Fruit fly (Drosophila melanogaster) whole organism, embryonic: ENCODE data around the gene CG46523.
A peak's percentile ranks its signal among the peaks of the same experiment; 100 is the strongest.

Experiments
- B-H2 ChIP-seq: fragments of 200-800 bp; sonication (Bioruptor generic); optimal IDR thresholded peaks from 2 replicates; lab custom pipeline; 2018; ENCODE audit warnings: missing biosample characterization, mild to moderate bottlenecking, missing genetic modification characterization
- CG1024 ChIP-seq: fragments of 200-800 bp; sonication (Bioruptor generic); IDR thresholded peaks from 2 replicates; pipeline ENCODE4 v1.3.6; 2022; ENCODE audit warnings: missing biosample characterization, missing genetic modification characterization
- CG10321 ChIP-seq: fragments of 200-800 bp; sonication (Bioruptor generic); IDR thresholded peaks from 2 replicates; pipeline ENCODE4 v1.3.6; 2022; ENCODE audit warnings: missing biosample characterization, missing genetic modification characterization
- CG11398 ChIP-seq: fragments of 200-800 bp; sonication (Bioruptor generic); optimal IDR thresholded peaks from 2 replicates; lab custom pipeline; 2016; ENCODE audit warnings: missing biosample characterization, missing genetic modification characterization
- CG12155 ChIP-seq: fragments of 200-800 bp; sonication (Bioruptor generic); optimal IDR thresholded peaks from 3 replicates; lab custom pipeline; 2016; ENCODE audit warnings: missing biosample characterization, missing genetic modification characterization
- CG12299 ChIP-seq: fragments of 200-800 bp; sonication (Bioruptor generic); optimal IDR thresholded peaks from 2 replicates; lab custom pipeline; 2018; ENCODE audit warnings: missing biosample characterization, mild to moderate bottlenecking, missing genetic modification characterization
- CG12659 ChIP-seq: fragments of 200-800 bp; sonication (Bioruptor generic); optimal IDR thresholded peaks from 3 replicates; lab custom pipeline; 2017; ENCODE audit warnings: mild to moderate bottlenecking, missing biosample characterization, missing genetic modification reagents, missing genetic modification characterization
- CG13894 ChIP-seq: fragments of 200-800 bp; sonication (Bioruptor generic); optimal IDR thresholded peaks from 3 replicates; lab custom pipeline; 2018; ENCODE audit warnings: missing biosample characterization, mild to moderate bottlenecking, missing genetic modification characterization, moderate library complexity
- CG16779 ChIP-seq: fragments of 200-800 bp; sonication (Bioruptor generic); IDR thresholded peaks from 2 replicates; pipeline ENCODE4 v1.3.6; 2022; ENCODE audit warnings: missing biosample characterization, missing genetic modification characterization
- CG17359 ChIP-seq: fragments of 200-800 bp; sonication (Bioruptor generic); optimal IDR thresholded peaks from 3 replicates; lab custom pipeline; 2018; ENCODE audit warnings: missing biosample characterization, mild to moderate bottlenecking, missing genetic modification characterization, moderate library complexity
- CG17912 ChIP-seq: fragments of 200-800 bp; sonication (Bioruptor generic); optimal IDR thresholded peaks from 2 replicates; lab custom pipeline; 2018; ENCODE audit warnings: missing biosample characterization, mild to moderate bottlenecking, missing genetic modification characterization
- CG31224 ChIP-seq: fragments of 200-800 bp; sonication (Bioruptor generic); IDR thresholded peaks from 2 replicates; pipeline ENCODE4 v1.3.6; 2022; ENCODE audit warnings: missing biosample characterization, missing genetic modification characterization
- CG31441 ChIP-seq: fragments of 200-800 bp; sonication (Bioruptor generic); IDR thresholded peaks from 2 replicates; pipeline ENCODE4 v1.3.6; 2022; ENCODE audit warnings: missing biosample characterization, missing genetic modification characterization
- CG4328 ChIP-seq: fragments of 200-800 bp; sonication (Bioruptor generic); optimal IDR thresholded peaks from 3 replicates; lab custom pipeline; 2017; ENCODE audit warnings: missing biosample characterization, missing genetic modification reagents, missing genetic modification characterization
- CG4707 ChIP-seq: fragments of 200-800 bp; sonication (Bioruptor generic); optimal IDR thresholded peaks from 2 replicates; lab custom pipeline; 2018; ENCODE audit warnings: missing biosample characterization, mild to moderate bottlenecking, missing genetic modification characterization, moderate library complexity
- CG4854 ChIP-seq: fragments of 200-800 bp; sonication (Bioruptor generic); optimal IDR thresholded peaks from 2 replicates; lab custom pipeline; 2016; ENCODE audit warnings: missing biosample characterization, missing genetic modification characterization, inconsistent platforms
- CG5953 ChIP-seq: fragments of 200-800 bp; sonication (Bioruptor generic); IDR thresholded peaks from 2 replicates; pipeline ENCODE4 v1.3.6; 2022; ENCODE audit warnings: missing biosample characterization, missing genetic modification characterization
- CG6654 ChIP-seq: fragments of 200-800 bp; sonication (Bioruptor generic); optimal IDR thresholded peaks from 2 replicates; lab custom pipeline; 2017; ENCODE audit warnings: missing biosample characterization, mild to moderate bottlenecking, missing genetic modification characterization
- CG6791 ChIP-seq: fragments of 200-800 bp; sonication (Bioruptor generic); IDR thresholded peaks from 3 replicates; pipeline ENCODE4 v1.3.6; 2022; ENCODE audit warnings: missing biosample characterization, missing genetic modification characterization; ENCODE audit not compliant: partially characterized antibody
- CG7271 ChIP-seq: fragments of 200-800 bp; sonication (Bioruptor generic); optimal IDR thresholded peaks from 2 replicates; lab custom pipeline; 2018; ENCODE audit warnings: missing biosample characterization, mild to moderate bottlenecking, missing genetic modification characterization, moderate library complexity
- CG7357 ChIP-seq: fragments of 200-800 bp; sonication (Bioruptor generic); IDR thresholded peaks from 3 replicates; pipeline ENCODE4 v1.3.6; 2022; ENCODE audit warnings: missing biosample characterization, missing genetic modification characterization
- CG9817 ChIP-seq: fragments of 200-800 bp; sonication (Bioruptor generic); optimal IDR thresholded peaks from 2 replicates; lab custom pipeline; 2018; ENCODE audit warnings: missing biosample characterization, mild to moderate bottlenecking, missing genetic modification characterization, moderate library complexity
- Chrac-16 ChIP-seq: fragments of 200-800 bp; sonication (Bioruptor generic); optimal IDR thresholded peaks from 3 replicates; lab custom pipeline; 2016; ENCODE audit warnings: missing biosample characterization, missing genetic modification characterization
- D19B ChIP-seq: fragments of 200-800 bp; sonication (Bioruptor generic); optimal IDR thresholded peaks from 2 replicates; lab custom pipeline; 2017; ENCODE audit warnings: missing biosample characterization, mild to moderate bottlenecking, missing genetic modification characterization
- Dbx ChIP-seq: fragments of 200-800 bp; sonication (Bioruptor generic); IDR thresholded peaks from 3 replicates; pipeline ENCODE4 v1.3.6; 2022; ENCODE audit warnings: missing biosample characterization, missing genetic modification characterization
- Dip2 ChIP-seq: fragments of 200-800 bp; sonication (Bioruptor generic); IDR thresholded peaks from 2 replicates; pipeline ENCODE4 v1.3.6; 2022; ENCODE audit warnings: missing biosample characterization, missing genetic modification characterization
- Dp ChIP-seq: fragments of 200-800 bp; sonication (Bioruptor generic); optimal IDR thresholded peaks from 2 replicates; lab custom pipeline; 2018; ENCODE audit warnings: missing biosample characterization, mild to moderate bottlenecking, missing genetic modification characterization, moderate library complexity
- Dref ChIP-seq: fragments of 200-800 bp; sonication (Bioruptor generic); IDR thresholded peaks from 2 replicates; pipeline ENCODE4 v1.3.6; 2022; ENCODE audit warnings: missing biosample characterization, missing genetic modification characterization
- GATAe ChIP-seq: fragments of 200-800 bp; sonication (Bioruptor generic); conservative IDR thresholded peaks from 2 replicates; pipeline ENCODE4 v1.3.6; 2022; ENCODE audit warnings: missing biosample characterization, missing genetic modification characterization
- Hand ChIP-seq: fragments of 200-800 bp; sonication (Bioruptor generic); optimal IDR thresholded peaks from 2 replicates; lab custom pipeline; 2017; ENCODE audit warnings: mild to moderate bottlenecking, missing biosample characterization, missing genetic modification reagents, missing genetic modification characterization
- HmgZ ChIP-seq: fragments of 200-800 bp; sonication (Bioruptor generic); optimal IDR thresholded peaks from 2 replicates; lab custom pipeline; 2018; ENCODE audit warnings: missing biosample characterization, mild to moderate bottlenecking, missing genetic modification characterization
- Mrtf ChIP-seq: fragments of 200-800 bp; sonication (Bioruptor generic); IDR thresholded peaks from 3 replicates; pipeline ENCODE4 v1.3.6; 2022; ENCODE audit warnings: missing biosample characterization, missing genetic modification characterization
- Myb ChIP-seq: fragments of 200-800 bp; sonication (Bioruptor generic); optimal IDR thresholded peaks from 2 replicates; lab custom pipeline; 2016; ENCODE audit warnings: missing biosample characterization, missing genetic modification characterization
- Poxn ChIP-seq: fragments of 200-800 bp; sonication (Bioruptor generic); IDR thresholded peaks from 2 replicates; pipeline ENCODE4 v1.3.6; 2022; ENCODE audit warnings: missing biosample characterization, missing genetic modification characterization
- Side ChIP-seq: fragments of 200-800 bp; sonication (Bioruptor generic); optimal IDR thresholded peaks from 2 replicates; lab custom pipeline; 2016; ENCODE audit warnings: missing biosample characterization, missing genetic modification characterization
- bsh ChIP-seq, 2 experiments: fragments of 200-800 bp; sonication (Bioruptor generic); optimal IDR thresholded peaks; 2 replicates each; lab custom pipeline; 2017 to 2018; ENCODE audit warnings: mild to moderate bottlenecking in 2 of 2, missing biosample characterization in 2 of 2, missing genetic modification characterization in 2 of 2, moderate library complexity in 1 of 2
- cwo ChIP-seq: fragments of 200-800 bp; sonication (Bioruptor generic); optimal IDR thresholded peaks from 3 replicates; lab custom pipeline; 2017; ENCODE audit warnings: missing biosample characterization, missing genetic modification characterization, mild to moderate bottlenecking, moderate library complexity, missing genetic modification reagents
- emc ChIP-seq: fragments of 200-800 bp; sonication (Bioruptor generic); optimal IDR thresholded peaks from 2 replicates; lab custom pipeline; 2016; ENCODE audit warnings: missing biosample characterization, missing genetic modification characterization
- gsb ChIP-seq: fragments of 200-800 bp; sonication (Bioruptor generic); IDR thresholded peaks from 2 replicates; pipeline ENCODE4 v1.3.6; 2022; ENCODE audit warnings: missing biosample characterization, missing genetic modification characterization
- gsb-n ChIP-seq: fragments of 200-800 bp; sonication (Bioruptor generic); optimal IDR thresholded peaks from 3 replicates; lab custom pipeline; 2018; ENCODE audit warnings: missing biosample characterization, mild to moderate bottlenecking, missing genetic modification characterization
- lab ChIP-seq: fragments of 200-800 bp; sonication (Bioruptor generic); optimal IDR thresholded peaks from 3 replicates; lab custom pipeline; 2017; ENCODE audit warnings: missing biosample characterization, missing genetic modification characterization, mild to moderate bottlenecking, moderate library complexity, missing genetic modification reagents
- lov ChIP-seq, 2 experiments: fragments of 200-800 bp in 1 of 2; fragments of >200 bp in 1 of 2; sonication (Bioruptor generic) in 1 of 2; IDR thresholded peaks in 1 of 2; optimal IDR thresholded peaks in 1 of 2; 2 replicates in 1 of 2; 3 replicates in 1 of 2; pipeline versions ENCODE4 v1.3.6 to Lab custom; 2017 to 2022; ENCODE audit warnings: missing biosample characterization in 1 of 2, missing genetic modification characterization in 1 of 2
- nau ChIP-seq: fragments of 200-800 bp; sonication (Bioruptor generic); optimal IDR thresholded peaks from 3 replicates; lab custom pipeline; 2017; ENCODE audit warnings: missing biosample characterization, mild to moderate bottlenecking, missing genetic modification characterization, missing genetic modification reagents
- nom ChIP-seq: fragments of 200-800 bp; sonication (Bioruptor generic); optimal IDR thresholded peaks from 2 replicates; lab custom pipeline; 2017; ENCODE audit warnings: missing biosample characterization, missing genetic modification characterization, mild to moderate bottlenecking, moderate library complexity, missing genetic modification reagents
- odd ChIP-seq: fragments of 200-800 bp; sonication (Bioruptor generic); optimal IDR thresholded peaks from 2 replicates; lab custom pipeline; 2017; ENCODE audit warnings: missing biosample characterization, mild to moderate bottlenecking, missing genetic modification characterization
- pb ChIP-seq: fragments of 200-800 bp; sonication (Bioruptor generic); optimal IDR thresholded peaks from 3 replicates; lab custom pipeline; 2016; ENCODE audit warnings: missing biosample characterization, missing genetic modification characterization
- sob ChIP-seq: fragments of 200-800 bp; sonication (Bioruptor generic); IDR thresholded peaks from 2 replicates; pipeline ENCODE4 v1.3.6; 2022; ENCODE audit warnings: missing biosample characterization, missing genetic modification characterization
- stc ChIP-seq: fragments of 200-800 bp; sonication (Bioruptor generic); IDR thresholded peaks from 2 replicates; pipeline ENCODE4 v1.3.6; 2022; ENCODE audit warnings: missing biosample characterization, missing genetic modification characterization
- tx ChIP-seq: fragments of 200-800 bp; sonication (Bioruptor generic); optimal IDR thresholded peaks from 2 replicates; lab custom pipeline; 2016; ENCODE audit warnings: missing biosample characterization, missing genetic modification characterization
- zf30C ChIP-seq: fragments of 200-800 bp; sonication (Bioruptor generic); optimal IDR thresholded peaks from 3 replicates; lab custom pipeline; 2018; ENCODE audit warnings: missing biosample characterization, mild to moderate bottlenecking, missing genetic modification characterization

Gene CG46523

dm6 chr3L:1962964-1963363, 24.1 kb upstream of the CG46523 start, which contains the start of gene SCOT (continued):
- TF ChIP-seq bsh (GFP tag; optimal IDR thresholded peaks at IDR 0.05; lab: Kevin White, UChicago), result peak; percentile 79 to 87
- TF ChIP-seq CG17912 (GFP tag; lab: Kevin White, UChicago), result no peak
- peak; percentile 66 for TF ChIP-seq CG1024 (GFP tag; lab: Robert Waterston, UW)
- TF ChIP-seq GATAe, result no peak
- TF ChIP-seq lab (GFP tag; lab: Kevin White, UChicago), result no peak
- peak; percentile 81 for TF ChIP-seq nom (GFP tag; lab: Kevin White, UChicago)
- TF ChIP-seq Myb (GFP tag; lab: Kevin White, UChicago), result no peak
- TF ChIP-seq CG5953, result peak; percentile 84
- no peak for TF ChIP-seq CG4328 (GFP tag; lab: Kevin White, UChicago)
- TF ChIP-seq CG13894 (tag; lab: Kevin White, UChicago), result no peak
- TF ChIP-seq gsb (GFP tag; lab: Robert Waterston, UW), result peak; percentile 45
- no peak for TF ChIP-seq CG4854 (GFP tag; lab: Kevin White, UChicago)
- no peak for TF ChIP-seq CG17359
- no peak for TF ChIP-seq odd (GFP tag; lab: Kevin White, UChicago)
- no peak for TF ChIP-seq Dp (GFP tag; lab: Kevin White, UChicago)
- no peak for TF ChIP-seq zf30C (GFP tag; lab: Kevin White, UChicago)
- TF ChIP-seq Dbx (GFP tag; lab: Robert Waterston, UW), result peak; percentile 13; the same call in 1 of the 3 replicates
- no peak for TF ChIP-seq CG6791 (GFP tag; lab: Robert Waterston, UW)
- TF ChIP-seq pb, result peak; percentile 58
- TF ChIP-seq emc (GFP tag; lab: Kevin White, UChicago), result no peak
- peak; percentile 39 for TF ChIP-seq CG4707 (GFP tag; lab: Kevin White, UChicago)
- TF ChIP-seq Chrac-16, result peak; percentile 74
- TF ChIP-seq sob (GFP tag; lab: Robert Waterston, UW), result peak; percentile 76
- no peak for TF ChIP-seq CG12299
- TF ChIP-seq B-H2 (GFP tag; lab: Kevin White, UChicago), result no peak
- TF ChIP-seq CG7271 (tag; lab: Kevin White, UChicago), result no peak
- TF ChIP-seq tx (GFP tag; lab: Kevin White, UChicago), result peak; percentile 59
- TF ChIP-seq Dip2 (GFP tag; lab: Robert Waterston, UW), result no peak
- TF ChIP-seq CG6654 (GFP tag; lab: Kevin White, UChicago), result peak; percentile 21
- peak; percentile 66; the same call in 1 of the 3 replicates for TF ChIP-seq Mrtf (GFP tag; lab: Robert Waterston, UW)
- peak; percentile 73 for TF ChIP-seq CG11398 (GFP tag; lab: Kevin White, UChicago)
- TF ChIP-seq Poxn, result 0 out of 2 replicates have a peak, but pooled peaks have one; percentile 11
- no peak for TF ChIP-seq CG12659 (GFP tag; lab: Kevin White, UChicago)
- TF ChIP-seq cwo (GFP tag; lab: Kevin White, UChicago), result peak; percentile 8
- no peak for TF ChIP-seq Dref
- TF ChIP-seq gsb-n, result no peak
- TF ChIP-seq CG16779 (GFP tag; lab: Robert Waterston, UW), result 0 out of 2 replicates have a peak, but pooled peaks have one; percentile 30
- TF ChIP-seq lov (optimal IDR thresholded peaks at IDR 0.05; lab: Kevin White, UChicago), result no peak
- 0 out of 3 replicates have a peak, but pooled peaks have one; percentile 65 for TF ChIP-seq lov (GFP tag; IDR thresholded peaks at IDR 0.05; lab: Robert Waterston, UW)
- TF ChIP-seq CG31224 (GFP tag; lab: Robert Waterston, UW), result no peak
- TF ChIP-seq CG31441 (GFP tag; lab: Robert Waterston, UW), result no peak; the same call in 1 of the 2 replicates
- peak; percentile 52 for TF ChIP-seq CG9817 (tag; lab: Kevin White, UChicago)
- TF ChIP-seq HmgZ (tag; lab: Kevin White, UChicago), result peak; percentile 42
- TF ChIP-seq CG12155, result no peak
- peak; percentile 43 for TF ChIP-seq Side (GFP tag; lab: Kevin White, UChicago)
- TF ChIP-seq CG10321 (GFP tag; lab: Robert Waterston, UW), result peak; percentile 47; the same call in 1 of the 2 replicates
- no peak for TF ChIP-seq nau (GFP tag; lab: Kevin White, UChicago)
- no peak for TF ChIP-seq D19B (GFP tag; lab: Kevin White, UChicago)
- peak; percentile 72 for TF ChIP-seq stc (GFP tag; lab: Robert Waterston, UW)
- no peak for TF ChIP-seq Hand (GFP tag; lab: Kevin White, UChicago)
- TF ChIP-seq CG7357 (GFP tag; lab: Robert Waterston, UW), result peak; percentile 68; the same call in 2 of the 3 replicates
